Worm (Caenorhabditis elegans) whole organism, L3 larva: ENCODE results near the gene F08D12.2.

Experiments
- aly-2 ChIP-seq: fragments of 150-350 bp; optimal IDR thresholded peaks from 2 replicates; lab custom pipeline; 2014; ENCODE audit warnings: missing biosample characterization, missing genetic modification characterization
- ceh-28 ChIP-seq: fragments of 150-350 bp; optimal IDR thresholded peaks from 2 replicates; lab custom pipeline; 2014; ENCODE audit warnings: missing biosample characterization, missing genetic modification reagents, missing genetic modification characterization
- ceh-9 ChIP-seq: sonication (generic microtip); optimal IDR thresholded peaks from 2 replicates; lab custom pipeline; 2018; ENCODE audit warnings: missing biosample characterization, missing genetic modification characterization
- nhr-25 ChIP-seq: sonication (generic microtip); optimal IDR thresholded peaks from 2 replicates; lab custom pipeline; 2017; ENCODE audit warnings: missing biosample characterization, missing genetic modification characterization

ce11 chrII:2779253-2779652, 2.2 kb upstream of the F08D12.2 start, which contains the start of gene F08D12.3:
- TF ChIP-seq nhr-25 (tag; lab: Kevin White, UChicago) (no peak), ceh-28 (tag; lab: Kevin White, UChicago) (no peak), ceh-9 (tag; lab: Kevin White, UChicago) (no peak), aly-2 (tag; lab: Kevin White, UChicago) (no peak)
